Fruit fly (Drosophila melanogaster): ENCODE measurements around the gene CG15258.

The CG15258 gene

dm6 chr2L:15339601-15340000, 21.8 kb downstream of the CG15258 start (continued):
- no peak for TF ChIP-seq ato (GFP tag; IDR thresholded peaks at IDR 0.05; ENCODE audit: partially characterized antibody)
- no peak for TF ChIP-seq CG2875 (GFP tag; optimal IDR thresholded peaks at IDR 0.05)
- TF ChIP-seq CG32767 (GFP tag; IDR thresholded peaks at IDR 0.05), result 0 out of 2 replicates have a peak, but pooled peaks have one; percentile 25
- peak; percentile 23; the same call in 1 of the 2 replicates for TF ChIP-seq CG9215 (GFP tag; IDR thresholded peaks at IDR 0.05)
- TF ChIP-seq Jarid2 (GFP tag; optimal IDR thresholded peaks at IDR 0.05), result peak; percentile 44
- TF ChIP-seq CG1832 (GFP tag; optimal IDR thresholded peaks at IDR 0.05), result peak; percentile 65
- TF ChIP-seq Opbp (GFP tag; IDR thresholded peaks at IDR 0.05; ENCODE audit: partially characterized antibody), result no peak
- no peak for TF ChIP-seq dmrt11E (tag; optimal IDR thresholded peaks at IDR 0.05)
- TF ChIP-seq vvl (GFP tag; IDR thresholded peaks at IDR 0.05), result peak; percentile 43; the same call in 1 of the 2 replicates
- TF ChIP-seq gfzf (GFP tag; optimal IDR thresholded peaks at IDR 0.05), result no peak
- peak; percentile 47; the same call in 1 of the 2 replicates for TF ChIP-seq sna (GFP tag; IDR thresholded peaks at IDR 0.05; ENCODE audit: partially characterized antibody)
- no peak for TF ChIP-seq ewg (GFP tag; optimal IDR thresholded peaks at IDR 0.05)
- peak; percentile 22; the same call in 1 of the 2 replicates for TF ChIP-seq CG4360 (GFP tag; IDR thresholded peaks at IDR 0.05)
- TF ChIP-seq CG13775 (GFP tag; optimal IDR thresholded peaks at IDR 0.05), result no peak
- no peak for TF ChIP-seq HLHmδ (GFP tag; optimal IDR thresholded peaks at IDR 0.05)
- 0 out of 2 replicates have a peak, but pooled peaks have one; percentile 31 for TF ChIP-seq Rfx (GFP tag; IDR thresholded peaks at IDR 0.05)
- TF ChIP-seq esg (GFP tag; conservative IDR thresholded peaks at IDR 0.05), result no peak
- TF ChIP-seq gcm2 (GFP tag; optimal IDR thresholded peaks at IDR 0.05), result no peak
- no peak for TF ChIP-seq al (GFP tag; IDR thresholded peaks at IDR 0.05)
- TF ChIP-seq NK7.1 (GFP tag; optimal IDR thresholded peaks at IDR 0.05), result no peak
- peak; percentile 96 for TF ChIP-seq CG8478 (optimal IDR thresholded peaks at IDR 0.05)
- no peak for TF ChIP-seq fd3F (GFP tag; optimal IDR thresholded peaks at IDR 0.05)
- no peak for TF ChIP-seq CG13287 (GFP tag; IDR thresholded peaks at IDR 0.05; ENCODE audit: partially characterized antibody)
- no peak for TF ChIP-seq sima (GFP tag; optimal IDR thresholded peaks at IDR 0.05)
- TF ChIP-seq pan (optimal IDR thresholded peaks at IDR 0.05), result no peak
- peak in 1 of 2 experiments; percentile 24 for TF ChIP-seq pan (GFP tag; optimal IDR thresholded peaks at IDR 0.05 in 1 of 2, IDR thresholded peaks at IDR 0.05 in 1 of 2)
- TF ChIP-seq dysf (GFP tag; IDR thresholded peaks at IDR 0.05), result 0 out of 3 replicates have a peak, but pooled peaks have one; percentile 19
- no peak for TF ChIP-seq dimm (GFP tag; IDR thresholded peaks at IDR 0.05)
- TF ChIP-seq Ssrp (tag; optimal IDR thresholded peaks at IDR 0.05), result no peak
- no peak for TF ChIP-seq oc (tag; optimal IDR thresholded peaks at IDR 0.05)
- TF ChIP-seq lov (optimal IDR thresholded peaks at IDR 0.05), result no peak
- TF ChIP-seq lov (GFP tag; IDR thresholded peaks at IDR 0.05), result peak; percentile 43; the same call in 1 of the 3 replicates
- peak; percentile 93 for TF ChIP-seq Nf-YC (tag; optimal IDR thresholded peaks at IDR 0.05)
- no peak for TF ChIP-seq Atf6 (GFP tag; IDR thresholded peaks at IDR 0.05)
- TF ChIP-seq CG4282 (GFP tag; optimal IDR thresholded peaks at IDR 0.05), result no peak
- TF ChIP-seq CG11723 (GFP tag; optimal IDR thresholded peaks at IDR 0.05), result no peak
- TF ChIP-seq crol (GFP tag; IDR thresholded peaks at IDR 0.05), result peak; percentile 87
- peak; percentile 64; the same call in 1 of the 3 replicates for TF ChIP-seq z (GFP tag; IDR thresholded peaks at IDR 0.05)
- TF ChIP-seq Nf-YA (GFP tag; IDR thresholded peaks at IDR 0.05), result no peak
- peak; percentile 33 to 38 for TF ChIP-seq Trl (optimal IDR thresholded peaks at IDR 0.05)
- TF ChIP-seq Trl (GFP tag; optimal IDR thresholded peaks at IDR 0.05), result no peak
- peak; percentile 73 for TF ChIP-seq Deaf1 (tag; optimal IDR thresholded peaks at IDR 0.05)
- no peak for TF ChIP-seq phol (tag; optimal IDR thresholded peaks at IDR 0.05)
- TF ChIP-seq Adf1 (GFP tag; IDR thresholded peaks at IDR 0.05), result no peak
- TF ChIP-seq CG13296 (GFP tag; optimal IDR thresholded peaks at IDR 0.05), result no peak
- TF ChIP-seq Chrac-16 (GFP tag; optimal IDR thresholded peaks at IDR 0.05), result no peak
- TF ChIP-seq CG34422 (GFP tag; IDR thresholded peaks at IDR 0.05), result peak; percentile 45; the same call in 1 of the 3 replicates
- TF ChIP-seq CG4424 (GFP tag; optimal IDR thresholded peaks at IDR 0.05), result no peak
